Fruit fly (Drosophila melanogaster) S2 (cell line): ENCODE data around the gene ppk24.

ENCODE experiments used
- CG8478 ChIP-seq: fragments of >200 bp; optimal IDR thresholded peaks from 2 replicates; lab custom pipeline; 2018
- CTCF ChIP-seq, 2 experiments: fragments of >200 bp; optimal IDR thresholded peaks; 2 replicates each; lab custom pipeline; 2018

DNA sequence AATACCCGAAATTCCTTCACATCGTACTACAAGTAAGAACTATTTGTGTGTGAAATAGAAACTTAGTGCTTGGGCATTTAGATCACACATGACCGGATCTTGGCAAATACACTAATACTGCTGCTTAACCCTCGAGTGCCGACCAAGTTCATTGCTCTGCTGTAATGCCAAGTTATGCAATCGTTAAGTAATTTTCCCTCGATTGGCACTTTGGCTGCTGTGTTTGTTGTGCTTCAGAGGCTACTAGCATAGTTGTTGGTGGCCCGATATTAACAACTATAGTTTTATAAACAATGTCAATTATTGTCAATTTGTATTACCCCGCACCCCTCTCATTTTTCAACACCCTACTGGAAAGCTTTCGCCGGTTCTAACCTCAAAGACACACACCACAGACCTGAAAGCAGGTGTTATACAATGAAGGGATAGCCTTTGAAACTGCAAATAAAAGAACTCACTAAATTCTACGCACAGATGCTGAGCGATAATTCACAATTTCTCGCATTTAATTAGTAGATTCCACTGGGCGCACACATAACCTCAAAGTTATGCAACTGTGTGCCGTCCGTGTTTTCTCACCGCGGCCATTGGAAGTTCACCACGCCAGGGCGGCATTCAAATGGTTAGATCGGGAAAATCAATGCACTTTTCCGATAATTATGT lies 47.2 kb upstream of the ppk24 start:
- TF ChIP-seq CG8478 (no peak), CTCF (optimal IDR thresholded peaks at IDR 0.05; lab: Kevin White, UChicago) (no peak)
